Fruit fly (Drosophila melanogaster): ENCODE results near the gene Npl4.

DNA sequence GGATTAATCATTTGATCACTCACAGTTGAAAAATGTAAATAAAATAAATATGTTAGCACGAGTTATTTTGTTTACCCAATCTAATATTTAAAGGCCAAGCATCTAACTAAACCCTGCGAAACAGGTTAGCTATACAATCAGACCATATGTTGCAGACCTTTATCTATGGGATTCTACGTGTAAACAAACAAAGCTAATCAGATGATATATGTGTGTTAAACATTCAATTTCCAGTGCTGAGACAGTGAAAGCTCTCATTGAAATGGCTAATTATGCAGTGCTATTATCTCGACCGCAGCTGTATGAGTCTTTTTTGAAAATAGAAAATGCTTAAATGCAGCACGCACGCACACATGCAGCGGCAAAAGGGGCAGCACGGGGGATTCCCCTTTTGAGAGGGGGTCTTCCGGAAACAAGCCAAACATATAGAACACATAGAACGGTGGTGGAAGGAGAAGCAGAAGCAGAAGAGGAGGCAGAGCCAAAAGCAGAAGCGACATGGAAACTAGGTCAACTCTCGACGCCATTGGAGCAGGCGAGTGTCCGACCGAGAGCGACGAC, 35.5 kb upstream of the Npl4 start:
- TF ChIP-seq gce (GFP tag; IDR thresholded peaks at IDR 0.05) (no peak), CG7357 (GFP tag; IDR thresholded peaks at IDR 0.05) (no peak), fru (optimal IDR thresholded peaks at IDR 0.05) (no peak), CG14050 (GFP tag; IDR thresholded peaks at IDR 0.05) (no peak)
